Fruit fly (Drosophila melanogaster): ENCODE data around the gene TBC1d7.
A peak's percentile ranks its signal among the peaks of the same experiment; 100 is the strongest.

DNA sequence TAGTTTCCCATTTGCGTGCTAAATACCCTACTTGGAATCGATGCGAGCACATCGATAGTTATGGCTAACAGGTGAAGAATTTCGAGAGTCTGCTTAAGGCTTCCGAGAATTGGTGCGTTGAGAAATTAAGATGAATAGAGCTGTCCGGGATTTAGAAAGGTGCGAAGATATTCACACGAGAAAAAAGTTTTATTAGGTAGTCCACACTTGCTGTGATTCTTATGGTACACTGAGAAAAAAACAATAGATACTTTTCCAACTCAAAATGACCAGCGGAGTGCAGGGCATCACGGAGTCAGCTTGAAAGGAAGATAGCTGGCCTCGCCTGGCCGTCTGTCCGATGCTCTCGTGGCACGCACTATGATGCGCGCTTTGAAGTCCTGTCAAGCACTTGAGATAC, 17.0 kb upstream of the TBC1d7 start:
- no peak for TF ChIP-seq Sox15 (GFP tag; optimal IDR thresholded peaks at IDR 0.05)
- peak; percentile 44 for TF ChIP-seq CG31627 (GFP tag; optimal IDR thresholded peaks at IDR 0.05)
- peak; percentile 42 for TF ChIP-seq CG16779 (tag; optimal IDR thresholded peaks at IDR 0.05)
- TF ChIP-seq Sox102F (GFP tag; optimal IDR thresholded peaks at IDR 0.05), result peak; percentile 45
- peak; percentile 76 for TF ChIP-seq CG3032 (tag; optimal IDR thresholded peaks at IDR 0.05)
- peak; percentile 67 for TF ChIP-seq acj6 (GFP tag; optimal IDR thresholded peaks at IDR 0.05)
- TF ChIP-seq Blimp-1 (GFP tag; optimal IDR thresholded peaks at IDR 0.05), result no peak
- TF ChIP-seq achi (GFP tag; optimal IDR thresholded peaks at IDR 0.05), result peak; percentile 68
